Worm (Caenorhabditis elegans) whole organism, L2 larva: ENCODE measurements around the gene K05F1.8.

Source experiments
- ceh-16 ChIP-seq: fragments of 150-350 bp; optimal IDR thresholded peaks from 2 replicates; lab custom pipeline; 2014; ENCODE audit warnings: missing biosample characterization, missing genetic modification characterization
- ceh-82 ChIP-seq: fragments of 150-350 bp; optimal IDR thresholded peaks from 2 replicates; lab custom pipeline; 2014; ENCODE audit warnings: missing biosample characterization, missing genetic modification characterization
- lin-11 ChIP-seq: fragments of 150-350 bp; sonication (generic microtip); optimal IDR thresholded peaks from 2 replicates; lab custom pipeline; 2014; ENCODE audit warnings: missing biosample characterization, missing genetic modification characterization, inconsistent platforms, mixed read lengths
- nhr-77 ChIP-seq: fragments of 150-350 bp; optimal IDR thresholded peaks from 2 replicates; lab custom pipeline; 2014; ENCODE audit warnings: missing biosample characterization, missing genetic modification characterization
- unc-39 ChIP-seq: fragments of 150-350 bp; optimal IDR thresholded peaks from 2 replicates; lab custom pipeline; 2014; ENCODE audit warnings: missing biosample characterization, missing genetic modification characterization
- unc-62 ChIP-seq: fragments of 150-350 bp; optimal IDR thresholded peaks from 2 replicates; lab custom pipeline; 2014; ENCODE audit warnings: missing biosample characterization, missing genetic modification reagents, missing genetic modification characterization
- ztf-4 ChIP-seq: fragments of 150-350 bp; optimal IDR thresholded peaks from 2 replicates; lab custom pipeline; 2014; ENCODE audit warnings: missing biosample characterization, missing genetic modification characterization

DNA sequence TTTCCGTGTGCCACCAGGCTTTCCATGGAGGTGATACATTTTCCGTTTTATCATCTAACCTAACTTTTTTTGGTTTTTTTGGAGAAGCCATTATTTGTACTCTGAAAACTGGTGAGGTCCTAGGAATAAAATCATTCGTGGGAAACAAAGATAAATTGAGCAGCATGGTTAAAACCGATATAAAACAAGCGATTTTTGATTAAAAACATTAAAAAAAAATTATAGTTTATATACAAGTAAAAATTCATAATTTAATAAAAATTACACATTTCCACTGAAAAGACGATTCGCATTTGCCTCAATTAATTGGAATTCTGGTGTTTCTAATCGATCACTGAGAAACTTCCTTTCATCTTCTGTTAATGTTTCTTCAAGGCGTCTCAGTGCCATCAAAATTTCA lies 39.0 kb upstream of the K05F1.8 start, which contains the start of gene ZK1248.15:
- no peak for TF ChIP-seq nhr-77 (tag; lab: Kevin White, UChicago)
- no peak for TF ChIP-seq unc-39 (tag; lab: Kevin White, UChicago)
- no peak for TF ChIP-seq unc-62
- TF ChIP-seq ztf-4 (tag; lab: Kevin White, UChicago) = no peak
- no peak for TF ChIP-seq ceh-82
- no peak for TF ChIP-seq lin-11 (tag; lab: Kevin White, UChicago)
- no peak for TF ChIP-seq ceh-16 (tag; lab: Kevin White, UChicago)
